Fruit fly (Drosophila melanogaster) whole organism, adult: ENCODE results near the gene Oseg2.

Source experiments
- CG11617 ChIP-seq: fragments of 200-800 bp; sonication (Bioruptor generic); optimal IDR thresholded peaks from 2 replicates; lab custom pipeline; 2017; ENCODE audit warnings: mild to moderate bottlenecking, missing biosample characterization, missing genetic modification reagents, missing genetic modification characterization
- CG12768 ChIP-seq: fragments of 200-800 bp; sonication (Bioruptor generic); optimal IDR thresholded peaks from 2 replicates; lab custom pipeline; 2017; ENCODE audit warnings: missing biosample characterization, missing genetic modification characterization, mild to moderate bottlenecking, moderate library complexity, missing genetic modification reagents
- CG14711 ChIP-seq: fragments of 200-800 bp; sonication (Bioruptor generic); optimal IDR thresholded peaks from 2 replicates; lab custom pipeline; 2018; ENCODE audit warnings: missing biosample characterization, mild to moderate bottlenecking, missing genetic modification characterization, moderate library complexity
- CG1620 ChIP-seq: fragments of 200-800 bp; sonication (Bioruptor generic); optimal IDR thresholded peaks from 2 replicates; lab custom pipeline; 2016; ENCODE audit warnings: missing biosample characterization, missing genetic modification characterization
- CG33017 ChIP-seq: fragments of 200-800 bp; sonication (Bioruptor generic); optimal IDR thresholded peaks from 2 replicates; lab custom pipeline; 2018; ENCODE audit warnings: missing biosample characterization, mild to moderate bottlenecking, missing genetic modification characterization, moderate library complexity
- CG5204 ChIP-seq: fragments of 200-800 bp; sonication (Bioruptor generic); optimal IDR thresholded peaks from 2 replicates; lab custom pipeline; 2016; ENCODE audit warnings: missing biosample characterization, missing genetic modification characterization
- CG7045 ChIP-seq: fragments of 200-800 bp; sonication (Bioruptor generic); optimal IDR thresholded peaks from 2 replicates; lab custom pipeline; 2017; ENCODE audit warnings: missing biosample characterization, mild to moderate bottlenecking, missing genetic modification characterization
- CG7101 ChIP-seq: fragments of 200-800 bp; sonication (Bioruptor generic); optimal IDR thresholded peaks from 2 replicates; lab custom pipeline; 2018; ENCODE audit warnings: missing biosample characterization, mild to moderate bottlenecking, missing genetic modification characterization, moderate library complexity
- Clk ChIP-seq: fragments of 200-800 bp; sonication (Bioruptor generic); optimal IDR thresholded peaks from 2 replicates; lab custom pipeline; 2017; ENCODE audit warnings: missing biosample characterization, missing genetic modification characterization
- Crg-1 ChIP-seq: fragments of 200-800 bp; sonication (Bioruptor generic); optimal IDR thresholded peaks from 2 replicates; lab custom pipeline; 2016; ENCODE audit warnings: missing biosample characterization, missing genetic modification characterization
- Hr96 ChIP-seq: fragments of 200-800 bp; sonication (Bioruptor generic); optimal IDR thresholded peaks from 2 replicates; lab custom pipeline; 2016; ENCODE audit warnings: missing biosample characterization, missing genetic modification characterization
- Mnt ChIP-seq: fragments of 200-800 bp; sonication (Bioruptor generic); optimal IDR thresholded peaks from 2 replicates; lab custom pipeline; 2016; ENCODE audit warnings: missing biosample characterization, mild to moderate bottlenecking, missing genetic modification characterization
- bab1 ChIP-seq: fragments of 200-800 bp; sonication (Bioruptor generic); optimal IDR thresholded peaks from 3 replicates; lab custom pipeline; 2019; ENCODE audit warnings: missing biosample characterization, mild to moderate bottlenecking, missing genetic modification characterization, moderate library complexity
- cic ChIP-seq: fragments of 200-800 bp; sonication (Bioruptor generic); optimal IDR thresholded peaks from 2 replicates; lab custom pipeline; 2017; ENCODE audit warnings: missing biosample characterization, mild to moderate bottlenecking, missing genetic modification characterization, moderate library complexity
- kay ChIP-seq: fragments of 200-800 bp; sonication (Bioruptor generic); peaks from one replicate; lab custom pipeline; 2016; ENCODE audit warnings: missing biosample characterization, missing genetic modification characterization, borderline replicate concordance
- ovo ChIP-seq: fragments of 200-800 bp; sonication (Bioruptor generic); optimal IDR thresholded peaks from 2 replicates; lab custom pipeline; 2016; ENCODE audit warnings: missing biosample characterization, missing genetic modification characterization
- pad ChIP-seq: fragments of 200-800 bp; sonication (Bioruptor generic); optimal IDR thresholded peaks from 3 replicates; lab custom pipeline; 2017; ENCODE audit warnings: missing biosample characterization, missing genetic modification characterization, mild to moderate bottlenecking, moderate library complexity, missing genetic modification reagents
- tj ChIP-seq: fragments of 200-800 bp; sonication (Bioruptor generic); optimal IDR thresholded peaks from 3 replicates; lab custom pipeline; 2017; ENCODE audit warnings: missing biosample characterization, mild to moderate bottlenecking, missing genetic modification characterization, moderate library complexity
- toe ChIP-seq: fragments of 200-800 bp; sonication (Bioruptor generic); optimal IDR thresholded peaks from 2 replicates; lab custom pipeline; 2016; ENCODE audit warnings: missing biosample characterization, missing genetic modification characterization

Oseg2 gene

dm6 chr3L:2267558-2267957, 38.1 kb downstream of the Oseg2 start, which contains the start of gene obst-I:
Gene obst-I (plus strand): TSS chr3L:2267858.
- TF ChIP-seq Hr96 (GFP tag; lab: Kevin White, UChicago) (no peak), ovo (GFP tag; lab: Kevin White, UChicago) (no peak), cic (GFP tag; lab: Kevin White, UChicago) (no peak), CG11617 (no peak)

dm6 chr3L:2268525-2268924, 39.1 kb downstream of the Oseg2 start, which contains the start of gene CG32302:
Gene CG32302 (plus strand): TSS chr3L:2268825.
- TF ChIP-seq CG11617 (no peak), Crg-1 (GFP tag; lab: Kevin White, UChicago) (no peak), CG12768 (GFP tag; lab: Kevin White, UChicago) (no peak), pad (no peak), CG1620 (GFP tag; lab: Kevin White, UChicago) (no peak), CG7101 (no peak), kay (no peak), CG5204 (GFP tag; lab: Kevin White, UChicago) (no peak), Mnt (GFP tag; lab: Kevin White, UChicago) (no peak)

dm6 chr3L:2272669-2273068, 43.2 kb downstream of the Oseg2 start, which contains the start of gene yellow-g:
Gene yellow-g (minus strand): TSS chr3L:2272769.
- TF ChIP-seq CG1620 (GFP tag; lab: Kevin White, UChicago) (no peak), tj (no peak), CG33017 (tag; lab: Kevin White, UChicago) (no peak), CG5204 (GFP tag; lab: Kevin White, UChicago) (no peak), CG12768 (GFP tag; lab: Kevin White, UChicago) (no peak)

- TF ChIP-seq bab1 (GFP tag; lab: Kevin White, UChicago) (no peak), Mnt (GFP tag; lab: Kevin White, UChicago) (no peak), CG7045 (no peak), ovo (GFP tag; lab: Kevin White, UChicago) (no peak), CG33017 (tag; lab: Kevin White, UChicago) (no peak), Crg-1 (GFP tag; lab: Kevin White, UChicago) (no peak), Clk (GFP tag; lab: Kevin White, UChicago) (no peak), tj (no peak), cic (GFP tag; lab: Kevin White, UChicago) (no peak), toe (no peak), pad (no peak), CG12768 (GFP tag; lab: Kevin White, UChicago) (no peak), CG7101 (no peak), CG14711 (tag; lab: Kevin White, UChicago) (no peak), CG5204 (GFP tag; lab: Kevin White, UChicago) (no peak), Hr96 (GFP tag; lab: Kevin White, UChicago) (no peak), kay (no peak)
Observed at dm6 chr3L:2273392-2273791, 43.9 kb downstream of the Oseg2 start.

dm6 chr3L:2276250-2276649, 46.8 kb downstream of the Oseg2 start, which contains the start of gene yellow-g2:
Gene yellow-g2 (plus strand): TSS chr3L:2276550.
- TF ChIP-seq Mnt (GFP tag; lab: Kevin White, UChicago) (no peak), Hr96 (GFP tag; lab: Kevin White, UChicago) (no peak), CG1620 (GFP tag; lab: Kevin White, UChicago) (no peak), toe (no peak), CG14711 (tag; lab: Kevin White, UChicago) (no peak), bab1 (GFP tag; lab: Kevin White, UChicago) (no peak), Clk (GFP tag; lab: Kevin White, UChicago) (no peak), pad (no peak), CG7045 (no peak), CG12768 (GFP tag; lab: Kevin White, UChicago) (no peak), CG11617 (no peak), cic (GFP tag; lab: Kevin White, UChicago) (no peak), CG5204 (GFP tag; lab: Kevin White, UChicago) (no peak), kay (no peak), CG7101 (no peak), CG33017 (tag; lab: Kevin White, UChicago) (no peak), ovo (GFP tag; lab: Kevin White, UChicago) (no peak), Crg-1 (GFP tag; lab: Kevin White, UChicago) (no peak), tj (no peak)

- no peak for TF ChIP-seq CG33017 (tag; lab: Kevin White, UChicago)
Observed at dm6 chr3L:2282506-2282905, 53.1 kb downstream of the Oseg2 start, which contains the start of gene MsR2. Gene MsR2 (plus strand): TSS chr3L:2282883.
